Fruit fly (Drosophila melanogaster) whole organism, embryonic: ENCODE data around the gene pall.

Experiments used
- Antp ChIP-seq: fragments of 200-800 bp; sonication (Bioruptor generic); optimal IDR thresholded peaks from 3 replicates; lab custom pipeline; 2016; ENCODE audit warnings: missing biosample characterization, missing genetic modification characterization
- Atf-2 ChIP-seq: fragments of 200-800 bp; sonication (Bioruptor generic); optimal IDR thresholded peaks from 2 replicates; lab custom pipeline; 2016; ENCODE audit warnings: missing biosample characterization, missing genetic modification characterization
- Blimp-1 ChIP-seq: fragments of 200-800 bp; sonication (Bioruptor generic); optimal IDR thresholded peaks from 3 replicates; lab custom pipeline; 2018; ENCODE audit warnings: missing biosample characterization, missing genetic modification characterization, mild to moderate bottlenecking, moderate library complexity, missing genetic modification reagents
- CG12219 ChIP-seq: fragments of 200-800 bp; sonication (Bioruptor generic); optimal IDR thresholded peaks from 3 replicates; lab custom pipeline; 2018; ENCODE audit warnings: missing biosample characterization, mild to moderate bottlenecking, missing genetic modification characterization
- CG12299 ChIP-seq: fragments of 200-800 bp; sonication (Bioruptor generic); optimal IDR thresholded peaks from 2 replicates; lab custom pipeline; 2018; ENCODE audit warnings: missing biosample characterization, mild to moderate bottlenecking, missing genetic modification characterization
- CG13296 ChIP-seq: fragments of 200-800 bp; sonication (Bioruptor generic); optimal IDR thresholded peaks from 3 replicates; lab custom pipeline; 2018; ENCODE audit warnings: missing biosample characterization, mild to moderate bottlenecking, missing genetic modification characterization
- CG14667 ChIP-seq: fragments of 200-800 bp; sonication (Bioruptor generic); IDR thresholded peaks from 2 replicates; pipeline ENCODE4 v1.3.6; 2022; ENCODE audit warnings: missing biosample characterization, missing genetic modification characterization
- CG17359 ChIP-seq: fragments of 200-800 bp; sonication (Bioruptor generic); optimal IDR thresholded peaks from 3 replicates; lab custom pipeline; 2018; ENCODE audit warnings: missing biosample characterization, mild to moderate bottlenecking, missing genetic modification characterization, moderate library complexity
- CG17568 ChIP-seq: fragments of 200-800 bp; sonication (Bioruptor generic); optimal IDR thresholded peaks from 2 replicates; lab custom pipeline; 2018; ENCODE audit warnings: missing biosample characterization, mild to moderate bottlenecking, missing genetic modification characterization, moderate library complexity
- CG17829 ChIP-seq: fragments of 200-800 bp; optimal IDR thresholded peaks from 2 replicates; lab custom pipeline; 2019; ENCODE audit warnings: missing biosample characterization, mild to moderate bottlenecking, missing genetic modification characterization, moderate library complexity
- CG18262 ChIP-seq: fragments of 200-800 bp; optimal IDR thresholded peaks from 3 replicates; lab custom pipeline; 2019; ENCODE audit warnings: missing biosample characterization, mild to moderate bottlenecking, missing genetic modification characterization, moderate library complexity
- CG2199 ChIP-seq: fragments of 200-800 bp; sonication (Bioruptor generic); IDR thresholded peaks from 3 replicates; pipeline ENCODE4 v1.3.6; 2022; ENCODE audit warnings: missing biosample characterization, missing genetic modification characterization
- CG3281 ChIP-seq: fragments of 200-800 bp; sonication (Bioruptor generic); optimal IDR thresholded peaks from 3 replicates; lab custom pipeline; 2017; ENCODE audit warnings: missing biosample characterization, mild to moderate bottlenecking, missing genetic modification characterization
- CG33213 ChIP-seq: fragments of 200-800 bp; sonication (Bioruptor generic); optimal IDR thresholded peaks from 3 replicates; lab custom pipeline; 2016; ENCODE audit warnings: missing biosample characterization, missing genetic modification characterization
- CG3847 ChIP-seq: fragments of 200-800 bp; sonication (Bioruptor generic); IDR thresholded peaks from 2 replicates; pipeline ENCODE4 v1.3.6; 2022; ENCODE audit warnings: missing biosample characterization, missing genetic modification characterization
- CG4424 ChIP-seq: fragments of 200-800 bp; sonication (Bioruptor generic); optimal IDR thresholded peaks from 3 replicates; lab custom pipeline; 2016; ENCODE audit warnings: missing biosample characterization, missing genetic modification characterization
- CG4820 ChIP-seq: fragments of 200-800 bp; sonication (Bioruptor generic); optimal IDR thresholded peaks from 3 replicates; lab custom pipeline; 2016; ENCODE audit warnings: missing biosample characterization, missing genetic modification characterization
- CG7271 ChIP-seq: fragments of 200-800 bp; sonication (Bioruptor generic); optimal IDR thresholded peaks from 2 replicates; lab custom pipeline; 2018; ENCODE audit warnings: missing biosample characterization, mild to moderate bottlenecking, missing genetic modification characterization, moderate library complexity
- CG7745 ChIP-seq: fragments of 200-800 bp; sonication (Bioruptor generic); optimal IDR thresholded peaks from 2 replicates; lab custom pipeline; 2018; ENCODE audit warnings: missing biosample characterization, mild to moderate bottlenecking, missing genetic modification characterization, moderate library complexity
- CG7839 ChIP-seq: fragments of 200-800 bp; sonication (Bioruptor generic); optimal IDR thresholded peaks from 3 replicates; lab custom pipeline; 2018; ENCODE audit warnings: missing biosample characterization, mild to moderate bottlenecking, missing genetic modification characterization, moderate library complexity
- CG7928 ChIP-seq: fragments of 200-800 bp; sonication (Bioruptor generic); optimal IDR thresholded peaks from 2 replicates; lab custom pipeline; 2017; ENCODE audit warnings: missing biosample characterization, mild to moderate bottlenecking, missing genetic modification characterization
- CG9727 ChIP-seq: fragments of 200-800 bp; sonication (Bioruptor generic); optimal IDR thresholded peaks from 3 replicates; lab custom pipeline; 2017; ENCODE audit warnings: missing biosample characterization, mild to moderate bottlenecking, missing genetic modification characterization
- CTCF ChIP-seq: fragments of 200-800 bp; sonication (Bioruptor generic); optimal IDR thresholded peaks from 2 replicates; lab custom pipeline; 2017; ENCODE audit warnings: missing biosample characterization, mild to moderate bottlenecking, missing genetic modification characterization, moderate library complexity
- CrebB ChIP-seq: fragments of 200-800 bp; sonication (Bioruptor generic); optimal IDR thresholded peaks from 3 replicates; lab custom pipeline; 2018; ENCODE audit warnings: missing biosample characterization, mild to moderate bottlenecking, missing genetic modification characterization
- D19A ChIP-seq: fragments of 200-800 bp; optimal IDR thresholded peaks from 3 replicates; lab custom pipeline; 2019; ENCODE audit warnings: missing biosample characterization, mild to moderate bottlenecking, missing genetic modification characterization, moderate library complexity
- Dp ChIP-seq: fragments of 200-800 bp; sonication (Bioruptor generic); optimal IDR thresholded peaks from 2 replicates; lab custom pipeline; 2018; ENCODE audit warnings: missing biosample characterization, mild to moderate bottlenecking, missing genetic modification characterization, moderate library complexity
- Ets97D ChIP-seq: fragments of 200-800 bp; sonication (Bioruptor generic); optimal IDR thresholded peaks from 3 replicates; lab custom pipeline; 2016; ENCODE audit warnings: missing biosample characterization, missing genetic modification characterization
- Hand ChIP-seq: fragments of 200-800 bp; sonication (Bioruptor generic); optimal IDR thresholded peaks from 2 replicates; lab custom pipeline; 2017; ENCODE audit warnings: mild to moderate bottlenecking, missing biosample characterization, missing genetic modification reagents, missing genetic modification characterization
- HmgZ ChIP-seq: fragments of 200-800 bp; sonication (Bioruptor generic); optimal IDR thresholded peaks from 2 replicates; lab custom pipeline; 2018; ENCODE audit warnings: missing biosample characterization, mild to moderate bottlenecking, missing genetic modification characterization
- Mad ChIP-seq: fragments of 200-800 bp; sonication (Bioruptor generic); optimal IDR thresholded peaks from 2 replicates; lab custom pipeline; 2016; ENCODE audit warnings: missing biosample characterization, missing genetic modification characterization
- Max ChIP-seq: fragments of 200-800 bp; sonication (Bioruptor generic); optimal IDR thresholded peaks from 2 replicates; lab custom pipeline; 2016; ENCODE audit warnings: missing biosample characterization, mild to moderate bottlenecking, missing genetic modification characterization
- Sox100B ChIP-seq: fragments of 200-800 bp; sonication (Bioruptor generic); optimal IDR thresholded peaks from 3 replicates; lab custom pipeline; 2018; ENCODE audit warnings: missing biosample characterization, mild to moderate bottlenecking, missing genetic modification characterization
- YL-1 ChIP-seq: fragments of 200-800 bp; sonication (Bioruptor generic); optimal IDR thresholded peaks from 3 replicates; lab custom pipeline; 2017; ENCODE audit warnings: missing biosample characterization, mild to moderate bottlenecking, missing genetic modification characterization
- dmrt99B ChIP-seq: fragments of 200-800 bp; sonication (Bioruptor generic); optimal IDR thresholded peaks from 2 replicates; lab custom pipeline; 2018; ENCODE audit warnings: missing biosample characterization, mild to moderate bottlenecking, missing genetic modification characterization, moderate library complexity
- en ChIP-seq: fragments of 200-800 bp; sonication (Bioruptor generic); optimal IDR thresholded peaks from 2 replicates; lab custom pipeline; 2016; ENCODE audit warnings: missing biosample characterization, missing genetic modification characterization
- gcm2 ChIP-seq: fragments of 200-800 bp; sonication (Bioruptor generic); optimal IDR thresholded peaks from 2 replicates; lab custom pipeline; 2016; ENCODE audit warnings: missing biosample characterization, missing genetic modification characterization
- gsb-n ChIP-seq: fragments of 200-800 bp; sonication (Bioruptor generic); optimal IDR thresholded peaks from 3 replicates; lab custom pipeline; 2018; ENCODE audit warnings: missing biosample characterization, mild to moderate bottlenecking, missing genetic modification characterization
- hkb ChIP-seq, 2 experiments: fragments of 200-800 bp in 1 of 2; fragments of >200 bp in 1 of 2; sonication (Bioruptor generic) in 1 of 2; IDR thresholded peaks in 1 of 2; optimal IDR thresholded peaks in 1 of 2; 2 replicates each; pipeline versions ENCODE4 v1.3.6 to Lab custom; 2017 to 2022; ENCODE audit warnings: missing biosample characterization in 1 of 2, missing genetic modification characterization in 1 of 2
- insv ChIP-seq, 2 experiments: fragments of 200-800 bp; sonication (Bioruptor generic); optimal IDR thresholded peaks; 3 replicates each; lab custom pipeline; 2016 to 2018; ENCODE audit warnings: missing biosample characterization in 2 of 2, missing genetic modification characterization in 2 of 2
- kay ChIP-seq: fragments of 200-800 bp; sonication (Bioruptor generic); optimal IDR thresholded peaks from 2 replicates; lab custom pipeline; 2016; ENCODE audit warnings: missing biosample characterization, missing genetic modification characterization
- knrl ChIP-seq: fragments of 200-800 bp; sonication (Bioruptor generic); IDR thresholded peaks from 3 replicates; pipeline ENCODE4 v1.3.6; 2022; ENCODE audit warnings: missing biosample characterization, missing genetic modification characterization; ENCODE audit not compliant: partially characterized antibody
- pho ChIP-seq: fragments of 200-800 bp; sonication (Bioruptor generic); optimal IDR thresholded peaks from 2 replicates; lab custom pipeline; 2016; ENCODE audit warnings: missing biosample characterization, missing genetic modification characterization
- pita ChIP-seq: fragments of 200-800 bp; sonication (Bioruptor generic); optimal IDR thresholded peaks from 2 replicates; lab custom pipeline; 2017; ENCODE audit warnings: missing biosample characterization, mild to moderate bottlenecking, missing genetic modification characterization
- row ChIP-seq: fragments of 200-800 bp; sonication (Bioruptor generic); IDR thresholded peaks from 3 replicates; pipeline ENCODE4 v1.3.6; 2022; ENCODE audit warnings: missing biosample characterization, missing genetic modification characterization
- sens ChIP-seq: fragments of 200-800 bp; sonication (Bioruptor generic); peaks from one replicate; lab custom pipeline; 2016; ENCODE audit warnings: missing biosample characterization, missing genetic modification characterization
- stc ChIP-seq: fragments of 200-800 bp; sonication (Bioruptor generic); IDR thresholded peaks from 2 replicates; pipeline ENCODE4 v1.3.6; 2022; ENCODE audit warnings: missing biosample characterization, missing genetic modification characterization
- vvl ChIP-seq: fragments of 200-800 bp; sonication (Bioruptor generic); IDR thresholded peaks from 2 replicates; pipeline ENCODE4 v1.3.6; 2022; ENCODE audit warnings: missing biosample characterization, missing genetic modification characterization
- z ChIP-seq: fragments of 200-800 bp; sonication (Bioruptor generic); IDR thresholded peaks from 3 replicates; pipeline ENCODE4 v1.3.6; 2022; ENCODE audit warnings: missing biosample characterization, missing genetic modification characterization

The pall gene

dm6 chr3L:9511287-9512256 lies 24.0 kb upstream of the pall start, which contains the start of gene RpS9 (continued):
- TF ChIP-seq Dp (peak; percentile 8), Sox100B (no peak), CG4424 (GFP tag; lab: Kevin White, UChicago) (no peak), CG12219 (GFP tag; lab: Kevin White, UChicago) (peak; percentile 43), CG17829 (tag; lab: Kevin White, UChicago) (peak; percentile 36), hkb (optimal IDR thresholded peaks at IDR 0.05; lab: Kevin White, UChicago) (no peak), hkb (GFP tag; IDR thresholded peaks at IDR 0.05; lab: Robert Waterston, UW) (0 out of 2 replicates have a peak, but pooled peaks have one; percentile 25), Hand (peak; percentile 0), dmrt99B (tag; lab: Kevin White, UChicago) (peak; percentile 13), CG9727 (GFP tag; lab: Kevin White, UChicago) (peak; percentile 39), pita (GFP tag; lab: Kevin White, UChicago) (peak; percentile 53), CTCF (GFP tag; lab: Kevin White, UChicago) (peak; percentile 81), CG7839 (tag; lab: Kevin White, UChicago) (peak; percentile 43), CG7928 (GFP tag; lab: Kevin White, UChicago) (no peak), gcm2 (peak; percentile 9), CG3847 (GFP tag; lab: Robert Waterston, UW) (peak; percentile 43; the same call in 1 of the 2 replicates), z (no peak), Mad (GFP tag; lab: Kevin White, UChicago) (no peak), CG12299 (tag; lab: Kevin White, UChicago) (no peak), CG17359 (peak; percentile 38), Blimp-1 (GFP tag; lab: Kevin White, UChicago) (no peak), CG7271 (tag; lab: Kevin White, UChicago) (peak; percentile 20), CG13296 (GFP tag; lab: Kevin White, UChicago) (peak; percentile 75), CG4820 (no peak), knrl (GFP tag; lab: Robert Waterston, UW) (peak; percentile 54; the same call in 1 of the 3 replicates), CG14667 (GFP tag; lab: Robert Waterston, UW) (no peak), CG33213 (peak; percentile 54), HmgZ (tag; lab: Kevin White, UChicago) (peak; percentile 19), CrebB (tag; lab: Kevin White, UChicago) (peak; percentile 67), Max (GFP tag; lab: Kevin White, UChicago) (peak; percentile 72), stc (GFP tag; lab: Robert Waterston, UW) (peak; percentile 22; the same call in 1 of the 2 replicates), pho (peak; percentile 5), Ets97D (GFP tag; lab: Kevin White, UChicago) (peak; percentile 80), gsb-n (tag; lab: Kevin White, UChicago) (peak; percentile 11), CG2199 (peak; percentile 61), CG7745 (tag; lab: Kevin White, UChicago) (peak; percentile 8), Antp (GFP tag; lab: Kevin White, UChicago) (no peak), YL-1 (GFP tag; lab: Kevin White, UChicago) (peak; percentile 89), CG3281 (GFP tag; lab: Kevin White, UChicago) (peak; percentile 68), vvl (GFP tag; lab: Robert Waterston, UW) (peak; percentile 12), CG18262 (tag; lab: Kevin White, UChicago) (peak; percentile 45), insv (GFP tag; optimal IDR thresholded peaks at IDR 0.05; lab: Kevin White, UChicago) (peak in 1 of 2 experiments; percentile 38), row (GFP tag; lab: Robert Waterston, UW) (no peak), kay (GFP tag; lab: Kevin White, UChicago) (no peak), D19A (no peak), Atf-2 (GFP tag; lab: Kevin White, UChicago) (no peak), CG17568 (GFP tag; lab: Kevin White, UChicago) (peak; percentile 73), sens (GFP tag; lab: Kevin White, UChicago) (peak; percentile 87), en (GFP tag; lab: Kevin White, UChicago) (no peak)
